Fruit fly (Drosophila melanogaster) whole organism: Measurements from ENCODE around the gene exex.

Experiments used
- CG8478 ChIP-seq: fragments of >200 bp; optimal IDR thresholded peaks from 2 replicates; lab custom pipeline; 2018; ENCODE audit warnings: inconsistent platforms
- EcR ChIP-seq, 2 experiments: fragments of >200 bp; optimal IDR thresholded peaks; 2 replicates each; lab custom pipeline; 2017; ENCODE audit warnings: missing biosample characterization in 2 of 2, missing genetic modification characterization in 2 of 2, missing genetic modification reagents in 2 of 2

dm6 chr3L:7970442-7970841, 22.5 kb downstream of the exex start, which contains the start of gene RNaseX25:
- no peak for TF ChIP-seq CG8478 (lab: Kevin White, UChicago)
- no peak for TF ChIP-seq EcR (GFP tag; optimal IDR thresholded peaks at IDR 0.05; lab: Kevin White, UChicago)
